Fruit fly (Drosophila melanogaster) S2 (cell line): ENCODE measurements around the gene TkR99D.

Source experiments
- CG8478 ChIP-seq: fragments of >200 bp; optimal IDR thresholded peaks from 2 replicates; lab custom pipeline; 2018
- CTCF ChIP-seq, 2 experiments: fragments of >200 bp; optimal IDR thresholded peaks; 2 replicates each; lab custom pipeline; 2018

- TF ChIP-seq CG8478 (lab: Kevin White, UChicago) (no peak), CTCF (optimal IDR thresholded peaks at IDR 0.05; lab: Kevin White, UChicago) (no peak)
Observed at dm6 chr3R:29990681-29991080, 21.4 kb upstream of the TkR99D start.
